Worm (Caenorhabditis elegans) whole organism, L2 larva: ENCODE results near the gene exc-1.
A peak's percentile ranks its signal among the peaks of the same experiment; 100 is the strongest.

Experiments
- C34F6.9 ChIP-seq: fragments of 150-350 bp; optimal IDR thresholded peaks from 2 replicates; lab custom pipeline; 2014; ENCODE audit warnings: missing biosample characterization, missing genetic modification characterization
- R02D3.7 ChIP-seq: fragments of 150-350 bp; optimal IDR thresholded peaks from 2 replicates; lab custom pipeline; 2014; ENCODE audit warnings: missing biosample characterization, missing genetic modification characterization
- ZK546.5 ChIP-seq: sonication (generic microtip); optimal IDR thresholded peaks from 2 replicates; lab custom pipeline; 2017; ENCODE audit warnings: missing biosample characterization, missing genetic modification characterization
- ama-1 ChIP-seq: fragments of 150-350 bp; optimal IDR thresholded peaks from 2 replicates; lab custom pipeline; 2018; ENCODE audit warnings: inconsistent platforms
- ceh-16 ChIP-seq: fragments of 150-350 bp; optimal IDR thresholded peaks from 2 replicates; lab custom pipeline; 2014; ENCODE audit warnings: missing biosample characterization, missing genetic modification characterization
- ceh-82 ChIP-seq: fragments of 150-350 bp; optimal IDR thresholded peaks from 2 replicates; lab custom pipeline; 2014; ENCODE audit warnings: missing biosample characterization, missing genetic modification characterization
- crh-2 ChIP-seq: sonication (generic microtip); optimal IDR thresholded peaks from 2 replicates; lab custom pipeline; 2017; ENCODE audit warnings: missing biosample characterization, missing genetic modification characterization
- dmd-4 ChIP-seq: sonication (generic microtip); optimal IDR thresholded peaks from 2 replicates; lab custom pipeline; 2017; ENCODE audit warnings: missing biosample characterization, missing genetic modification characterization
- egl-27 ChIP-seq: sonication (generic microtip); optimal IDR thresholded peaks from 3 replicates; lab custom pipeline; 2017; ENCODE audit warnings: missing biosample characterization, missing genetic modification reagents, missing genetic modification characterization
- elt-1 ChIP-seq: fragments of 150-350 bp; optimal IDR thresholded peaks from 2 replicates; lab custom pipeline; 2014; ENCODE audit warnings: missing biosample characterization, missing genetic modification characterization
- elt-3 ChIP-seq: sonication (generic microtip); optimal IDR thresholded peaks from 2 replicates; lab custom pipeline; 2017; ENCODE audit warnings: missing biosample characterization, missing genetic modification characterization
- lin-11 ChIP-seq: fragments of 150-350 bp; sonication (generic microtip); optimal IDR thresholded peaks from 2 replicates; lab custom pipeline; 2014; ENCODE audit warnings: missing biosample characterization, missing genetic modification characterization, inconsistent platforms, mixed read lengths
- lin-13 ChIP-seq: fragments of 150-350 bp; optimal IDR thresholded peaks from 2 replicates; lab custom pipeline; 2014; ENCODE audit warnings: missing biosample characterization, missing genetic modification reagents, missing genetic modification characterization
- mab-5 ChIP-seq: fragments of 150-350 bp; optimal IDR thresholded peaks from 2 replicates; lab custom pipeline; 2014; ENCODE audit warnings: missing biosample characterization, missing genetic modification characterization
- mdl-1 ChIP-seq, 2 experiments: fragments of 150-350 bp in 1 of 2; sonication (generic microtip) in 1 of 2; optimal IDR thresholded peaks; 2 replicates each; lab custom pipeline; 2017; ENCODE audit warnings: missing biosample characterization in 2 of 2, missing genetic modification characterization in 2 of 2
- nhr-10 ChIP-seq: sonication (generic microtip); optimal IDR thresholded peaks from 2 replicates; lab custom pipeline; 2017; ENCODE audit warnings: missing biosample characterization, missing genetic modification characterization
- nhr-12 ChIP-seq: fragments of 150-350 bp; optimal IDR thresholded peaks from 2 replicates; lab custom pipeline; 2014; ENCODE audit warnings: missing biosample characterization, missing genetic modification characterization
- nhr-23 ChIP-seq: fragments of 150-350 bp; optimal IDR thresholded peaks from 2 replicates; lab custom pipeline; 2014; ENCODE audit warnings: missing biosample characterization, missing genetic modification reagents, missing genetic modification characterization
- nhr-237 ChIP-seq: fragments of 150-350 bp; optimal IDR thresholded peaks from 2 replicates; lab custom pipeline; 2014; ENCODE audit warnings: missing biosample characterization, missing genetic modification characterization
- nhr-25 ChIP-seq: fragments of 150-350 bp; sonication (generic microtip); optimal IDR thresholded peaks from 3 replicates; lab custom pipeline; 2014; ENCODE audit warnings: missing biosample characterization, missing genetic modification characterization
- nhr-6 ChIP-seq: fragments of 150-350 bp; optimal IDR thresholded peaks from 2 replicates; lab custom pipeline; 2014; ENCODE audit warnings: missing biosample characterization, missing genetic modification characterization
- nhr-77 ChIP-seq: fragments of 150-350 bp; optimal IDR thresholded peaks from 2 replicates; lab custom pipeline; 2014; ENCODE audit warnings: missing biosample characterization, missing genetic modification characterization
- peb-1 ChIP-seq: fragments of 150-350 bp; optimal IDR thresholded peaks from 2 replicates; lab custom pipeline; 2014; ENCODE audit warnings: missing biosample characterization, missing genetic modification characterization
- sem-4 ChIP-seq: fragments of 150-350 bp; optimal IDR thresholded peaks from 2 replicates; lab custom pipeline; 2014; ENCODE audit warnings: missing biosample characterization, missing genetic modification reagents, missing genetic modification characterization
- sma-3 ChIP-seq: sonication (generic microtip); optimal IDR thresholded peaks from 2 replicates; lab custom pipeline; 2016; ENCODE audit warnings: missing genetic modification reagents, missing genetic modification characterization, missing compliant biosample characterization
- snpc-4 ChIP-seq: fragments of 150-350 bp; optimal IDR thresholded peaks from 2 replicates; lab custom pipeline; 2014; ENCODE audit warnings: missing biosample characterization, missing genetic modification characterization
- unc-55 ChIP-seq: fragments of 150-350 bp; sonication (generic microtip); optimal IDR thresholded peaks from 3 replicates; lab custom pipeline; 2014; ENCODE audit warnings: missing biosample characterization, missing genetic modification reagents, missing genetic modification characterization
- unc-62 ChIP-seq: fragments of 150-350 bp; optimal IDR thresholded peaks from 2 replicates; lab custom pipeline; 2014; ENCODE audit warnings: missing biosample characterization, missing genetic modification reagents, missing genetic modification characterization
- ztf-1 ChIP-seq: fragments of 200-800 bp; sonication (Bioruptor generic); conservative IDR thresholded peaks from 2 replicates; pipeline ENCODE4 v1.3.6; 2022; ENCODE audit warnings: missing genetic modification characterization, missing compliant biosample characterization
- ztf-11 ChIP-seq: sonication (generic microtip); optimal IDR thresholded peaks from 2 replicates; lab custom pipeline; 2017; ENCODE audit warnings: missing biosample characterization, missing genetic modification characterization
- ztf-4 ChIP-seq: fragments of 150-350 bp; optimal IDR thresholded peaks from 2 replicates; lab custom pipeline; 2014; ENCODE audit warnings: missing biosample characterization, missing genetic modification characterization

Gene exc-1

ce11 chrX:15492759-15493158 lies 15.6 kb upstream of the exc-1 start (continued):
- TF ChIP-seq snpc-4 (tag; lab: Kevin White, UChicago) (peak; percentile 76), nhr-25 (tag; lab: Kevin White, UChicago) (peak; percentile 11), ceh-82 (no peak), ztf-11 (tag; lab: Kevin White, UChicago) (no peak), ztf-1 (GFP tag; lab: Robert Waterston, UW) (no peak), nhr-12 (no peak), lin-13 (GFP tag; lab: Kevin White, UChicago) (peak; percentile 80)

- no peak for TF ChIP-seq mab-5 (tag; lab: Kevin White, UChicago)
These were observed 13.9 kb upstream of the exc-1 start for ce11 chrX:15491110-15491509.

- no peak for TF ChIP-seq mab-5 (tag; lab: Kevin White, UChicago)
- no peak for TF ChIP-seq ama-1 (lab: Kevin White, UChicago)
- TF ChIP-seq nhr-77 (tag; lab: Kevin White, UChicago), result no peak
- no peak for TF ChIP-seq nhr-6 (tag; lab: Kevin White, UChicago)
- no peak for TF ChIP-seq elt-3 (tag; lab: Kevin White, UChicago)
- no peak for TF ChIP-seq nhr-10 (tag; lab: Kevin White, UChicago)
- TF ChIP-seq ztf-1 (GFP tag; lab: Robert Waterston, UW), result no peak
- TF ChIP-seq ztf-4, result no peak
These were observed 10.6 kb upstream of the exc-1 start, which contains the start of gene H13N06.2 for ce11 chrX:15487806-15488205. TSS of gene H13N06.2 (plus strand) at chrX:15488106.

ce11 chrX:15487162-15487561 lies 10.0 kb upstream of the exc-1 start:
- TF ChIP-seq ceh-16 (tag; lab: Kevin White, UChicago) (peak; percentile 6), ZK546.5 (tag; lab: Kevin White, UChicago) (no peak)

ce11 chrX:15485262-15485661 lies 8.1 kb upstream of the exc-1 start:
- no peak for TF ChIP-seq mab-5 (tag; lab: Kevin White, UChicago)
- TF ChIP-seq nhr-237 (tag; lab: Kevin White, UChicago), result no peak
- TF ChIP-seq snpc-4 (tag; lab: Kevin White, UChicago), result no peak
- TF ChIP-seq C34F6.9, result no peak
- peak; percentile 14 for TF ChIP-seq egl-27 (tag; lab: Kevin White, UChicago)
- no peak for TF ChIP-seq crh-2 (tag; lab: Kevin White, UChicago)
- TF ChIP-seq unc-55 (GFP tag; lab: Kevin White, UChicago), result no peak
- TF ChIP-seq sma-3 (GFP tag; lab: Kevin White, UChicago), result peak; percentile 87

ce11 chrX:15478717-15479116 lies 1.5 kb upstream of the exc-1 start, which contains the start of gene gcy-36:
TSS of gene gcy-36 (plus strand) at chrX:15479017.
- no peak for TF ChIP-seq sem-4 (tag; lab: Kevin White, UChicago)
- TF ChIP-seq nhr-237 (tag; lab: Kevin White, UChicago), result no peak
- no peak for TF ChIP-seq peb-1 (tag; lab: Kevin White, UChicago)
- TF ChIP-seq crh-2 (tag; lab: Kevin White, UChicago), result no peak
- TF ChIP-seq unc-62, result no peak
- no peak for TF ChIP-seq nhr-77 (tag; lab: Kevin White, UChicago)
- no peak for TF ChIP-seq dmd-4 (tag; lab: Kevin White, UChicago)
- no peak for TF ChIP-seq lin-11 (tag; lab: Kevin White, UChicago)
- no peak for TF ChIP-seq R02D3.7
- no peak for TF ChIP-seq snpc-4 (tag; lab: Kevin White, UChicago)
- no peak for TF ChIP-seq ceh-82
- TF ChIP-seq sma-3 (GFP tag; lab: Kevin White, UChicago), result no peak
- TF ChIP-seq elt-3 (tag; lab: Kevin White, UChicago), result no peak
- TF ChIP-seq mdl-1 (tag; optimal IDR thresholded peaks at IDR 0.05; lab: Kevin White, UChicago), result no peak
- no peak for TF ChIP-seq ama-1 (lab: Kevin White, UChicago)
- no peak for TF ChIP-seq nhr-10 (tag; lab: Kevin White, UChicago)

ce11 chrX:15469957-15470548 lies 7.2 kb downstream of the exc-1 start:
- TF ChIP-seq sem-4 (tag; lab: Kevin White, UChicago) (peak; percentile 86), crh-2 (tag; lab: Kevin White, UChicago) (no peak), elt-1 (tag; lab: Kevin White, UChicago) (peak; percentile 67), nhr-23 (tag; lab: Kevin White, UChicago) (no peak), nhr-25 (tag; lab: Kevin White, UChicago) (no peak), egl-27 (tag; lab: Kevin White, UChicago) (peak; percentile 76)
